Fruit fly (Drosophila melanogaster) Kc167 (cell line): Measurements from ENCODE around the gene Pdp1.

Source experiments
- Myc ChIP-seq: fragments of >200 bp; optimal IDR thresholded peaks from 2 replicates; lab custom pipeline; 2017; ENCODE audit warnings: missing external identifiers
- Sin3A ChIP-seq: fragments of >200 bp; optimal IDR thresholded peaks from 2 replicates; lab custom pipeline; 2018; ENCODE audit warnings: missing external identifiers
- h ChIP-seq: fragments of >200 bp; optimal IDR thresholded peaks from 3 replicates; lab custom pipeline; 2018; ENCODE audit warnings: missing external identifiers
- insv ChIP-seq: fragments of >200 bp; optimal IDR thresholded peaks from 3 replicates; lab custom pipeline; 2018; ENCODE audit warnings: missing external identifiers
- psq ChIP-seq: fragments of >200 bp; optimal IDR thresholded peaks from 2 replicates; lab custom pipeline; 2017; ENCODE audit warnings: missing external identifiers
- ttk ChIP-seq: sonication (Bioruptor generic); optimal IDR thresholded peaks from 2 replicates; lab custom pipeline; 2017; ENCODE audit warnings: missing external identifiers

Pdp1 gene

DNA sequence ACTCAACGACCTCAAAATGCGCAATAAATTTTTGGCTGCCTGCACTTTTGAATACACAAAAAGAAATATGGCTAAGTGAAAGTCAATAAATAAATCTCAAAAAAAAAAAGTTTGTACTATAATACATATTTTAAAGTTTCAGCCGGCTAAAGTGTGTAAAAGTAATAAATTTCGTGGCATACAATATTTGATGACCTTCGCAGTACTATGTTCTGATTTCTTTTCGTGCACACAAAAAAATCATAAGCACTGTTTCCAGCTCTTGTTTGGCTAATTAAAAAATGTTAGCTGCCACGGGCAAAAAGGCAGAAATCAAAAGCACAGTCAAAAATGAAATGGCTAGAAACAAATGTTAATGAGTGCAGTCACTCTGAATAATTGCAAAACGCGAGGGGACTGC is 74.9 kb downstream of the Pdp1 start:
- TF ChIP-seq psq (lab: Kevin White, UChicago) (no peak), Myc (lab: Kevin White, UChicago) (no peak), h (lab: Kevin White, UChicago) (no peak), ttk (no peak), Sin3A (lab: Kevin White, UChicago) (no peak), insv (lab: Kevin White, UChicago) (no peak)

DNA sequence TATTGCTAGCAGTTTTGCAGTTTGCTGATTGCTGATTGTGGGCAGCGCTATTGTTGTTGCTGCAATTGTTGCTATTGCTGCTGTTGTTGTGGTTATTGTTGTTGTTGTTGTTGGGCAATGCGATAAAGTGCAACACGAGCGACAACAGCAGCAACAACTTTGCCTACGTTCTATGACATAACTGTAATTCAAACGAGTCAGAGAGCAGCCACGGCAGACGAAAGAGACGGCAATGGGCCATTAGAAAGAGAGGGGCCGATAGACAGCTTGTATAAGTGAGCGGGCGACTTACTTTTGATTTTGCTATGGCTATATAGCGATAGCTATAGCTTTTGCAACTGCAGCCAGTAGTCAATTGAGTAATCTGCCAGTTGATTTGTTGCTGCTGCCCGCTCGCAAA is 76.9 kb downstream of the Pdp1 start:
- no peak for TF ChIP-seq psq (lab: Kevin White, UChicago)
- no peak for TF ChIP-seq Sin3A (lab: Kevin White, UChicago)
- TF ChIP-seq h (lab: Kevin White, UChicago): no peak
- no peak for TF ChIP-seq Myc (lab: Kevin White, UChicago)
- no peak for TF ChIP-seq ttk
- no peak for TF ChIP-seq insv (lab: Kevin White, UChicago)

DNA sequence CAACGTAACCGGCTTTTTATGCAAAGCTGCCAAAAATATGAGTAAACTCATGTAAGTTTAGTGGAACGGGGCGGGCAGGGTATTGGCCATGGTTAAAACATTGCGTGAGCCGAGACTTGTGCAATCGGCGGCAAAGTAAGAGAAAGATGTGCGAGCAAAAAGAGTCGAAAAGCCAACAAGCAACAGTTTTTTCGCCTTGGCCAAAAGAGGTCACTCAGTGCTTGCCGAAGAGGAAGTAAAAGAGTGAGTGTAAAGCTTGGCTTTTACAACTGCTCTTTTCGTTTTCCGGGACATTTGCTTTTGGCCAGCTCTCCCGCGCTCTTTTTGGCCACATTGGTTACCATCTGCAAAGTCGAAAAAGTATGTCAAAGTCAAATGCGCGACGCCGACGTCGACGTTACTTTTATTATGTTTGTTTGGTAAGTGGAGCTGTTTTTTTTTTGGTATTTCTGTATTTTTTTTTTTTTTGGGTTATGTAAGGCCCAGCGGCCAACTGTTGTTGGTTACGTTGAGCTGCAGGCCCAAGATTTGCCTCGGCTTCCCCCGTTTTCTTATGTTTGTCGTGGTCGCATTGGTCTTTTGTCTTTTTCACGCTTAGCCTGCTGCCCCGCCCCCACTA is 79.3 kb downstream of the Pdp1 start:
- TF ChIP-seq h (lab: Kevin White, UChicago): no peak
- TF ChIP-seq psq (lab: Kevin White, UChicago): no peak
- TF ChIP-seq ttk: no peak
- TF ChIP-seq Myc (lab: Kevin White, UChicago): no peak
- no peak for TF ChIP-seq Sin3A (lab: Kevin White, UChicago)
- no peak for TF ChIP-seq insv (lab: Kevin White, UChicago)

DNA sequence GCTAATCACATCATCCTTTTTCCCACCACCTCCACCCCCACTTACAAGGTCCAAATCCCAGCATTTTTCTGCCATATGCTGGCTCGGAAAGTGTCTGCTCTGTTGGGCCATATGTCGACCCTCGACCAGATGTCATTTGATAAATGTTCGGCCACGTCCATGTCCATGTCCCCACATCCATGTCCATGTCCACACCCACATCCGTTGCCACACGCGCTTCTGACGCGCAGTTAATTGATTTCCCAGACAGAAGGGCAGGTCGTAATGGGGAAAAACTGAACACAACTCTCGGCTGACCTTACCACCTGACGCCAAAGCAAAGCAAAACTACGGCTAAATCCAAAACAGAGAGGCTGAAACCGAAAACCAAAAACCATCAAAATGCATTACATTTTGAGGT is 80.2 kb downstream of the Pdp1 start:
- TF ChIP-seq h (lab: Kevin White, UChicago): no peak
- TF ChIP-seq insv (lab: Kevin White, UChicago): no peak
- TF ChIP-seq Myc (lab: Kevin White, UChicago): no peak
- no peak for TF ChIP-seq psq (lab: Kevin White, UChicago)
- TF ChIP-seq ttk: no peak
- no peak for TF ChIP-seq Sin3A (lab: Kevin White, UChicago)

DNA sequence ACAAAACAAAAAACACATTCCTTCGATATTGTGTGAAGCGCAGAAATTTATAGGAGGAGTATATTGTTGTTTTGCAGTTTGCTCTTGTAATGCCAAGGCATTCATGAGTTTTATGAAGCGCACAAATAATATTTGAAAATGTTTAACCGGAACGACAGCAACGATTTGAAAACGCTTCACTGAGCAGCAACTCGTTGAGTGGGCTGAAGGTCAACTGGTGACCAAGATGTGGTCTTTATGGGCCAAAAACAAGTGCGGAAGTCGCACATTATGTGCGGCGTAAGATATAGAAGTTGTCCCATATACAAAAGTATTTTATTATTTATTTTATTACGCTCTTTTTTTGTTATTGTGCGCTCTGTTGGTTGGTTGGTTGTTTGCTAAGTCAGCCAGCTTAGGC is 80.9 kb downstream of the Pdp1 start:
- no peak for TF ChIP-seq insv (lab: Kevin White, UChicago)

DNA sequence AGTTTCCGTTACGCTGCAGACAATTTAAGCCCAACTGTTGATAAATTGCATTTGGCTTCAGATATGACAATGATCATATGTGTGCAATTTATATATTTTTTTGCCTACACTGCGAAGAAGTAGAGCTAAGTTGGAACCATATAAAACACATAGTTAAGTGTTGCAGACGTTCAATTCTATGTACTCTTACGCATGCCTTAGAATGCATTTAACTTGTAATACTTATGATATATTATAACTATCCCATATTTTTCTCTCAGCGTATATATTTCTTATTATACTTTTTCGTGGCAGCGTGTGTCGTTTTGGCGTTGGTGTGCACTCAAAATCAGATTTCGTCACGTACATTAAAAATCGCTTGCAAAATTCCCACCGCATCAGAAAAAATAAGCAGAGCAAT is 83.8 kb downstream of the Pdp1 start:
- no peak for TF ChIP-seq Sin3A (lab: Kevin White, UChicago)
- TF ChIP-seq insv (lab: Kevin White, UChicago): no peak
- TF ChIP-seq Myc (lab: Kevin White, UChicago): no peak
- TF ChIP-seq psq (lab: Kevin White, UChicago): no peak
- no peak for TF ChIP-seq h (lab: Kevin White, UChicago)
- TF ChIP-seq ttk: no peak

DNA sequence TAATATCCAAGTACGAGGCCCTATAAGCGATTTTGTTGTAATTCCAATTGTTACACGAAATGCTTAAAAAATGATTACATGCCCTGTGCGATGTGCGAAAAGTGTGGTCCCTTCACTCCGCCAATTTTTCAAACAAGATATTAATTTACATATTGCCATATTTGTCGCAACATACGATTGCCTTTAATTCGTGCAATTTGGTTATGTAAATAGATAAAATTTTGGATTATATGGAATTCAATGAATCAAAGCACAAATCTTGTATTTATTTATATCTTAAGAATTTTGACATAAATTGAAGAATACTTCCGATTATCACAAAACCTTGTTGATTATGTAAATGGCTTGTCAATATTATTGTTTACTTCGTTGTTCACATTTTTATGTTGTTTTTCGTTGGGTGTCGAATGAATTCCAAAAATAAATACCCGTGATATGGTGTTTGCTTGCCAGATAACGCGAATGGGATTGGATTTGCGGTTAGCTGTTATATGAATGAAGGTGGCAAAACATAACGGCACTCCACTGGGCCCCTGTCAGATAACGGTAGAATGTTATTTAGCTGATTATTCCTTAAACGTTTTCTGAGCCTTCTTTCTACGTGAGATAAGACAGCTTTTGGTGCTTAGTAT is 85.0 kb downstream of the Pdp1 start:
- no peak for TF ChIP-seq h (lab: Kevin White, UChicago)
- TF ChIP-seq ttk: no peak
- no peak for TF ChIP-seq Sin3A (lab: Kevin White, UChicago)
- TF ChIP-seq Myc (lab: Kevin White, UChicago): no peak
- TF ChIP-seq psq (lab: Kevin White, UChicago): no peak
- no peak for TF ChIP-seq insv (lab: Kevin White, UChicago)

DNA sequence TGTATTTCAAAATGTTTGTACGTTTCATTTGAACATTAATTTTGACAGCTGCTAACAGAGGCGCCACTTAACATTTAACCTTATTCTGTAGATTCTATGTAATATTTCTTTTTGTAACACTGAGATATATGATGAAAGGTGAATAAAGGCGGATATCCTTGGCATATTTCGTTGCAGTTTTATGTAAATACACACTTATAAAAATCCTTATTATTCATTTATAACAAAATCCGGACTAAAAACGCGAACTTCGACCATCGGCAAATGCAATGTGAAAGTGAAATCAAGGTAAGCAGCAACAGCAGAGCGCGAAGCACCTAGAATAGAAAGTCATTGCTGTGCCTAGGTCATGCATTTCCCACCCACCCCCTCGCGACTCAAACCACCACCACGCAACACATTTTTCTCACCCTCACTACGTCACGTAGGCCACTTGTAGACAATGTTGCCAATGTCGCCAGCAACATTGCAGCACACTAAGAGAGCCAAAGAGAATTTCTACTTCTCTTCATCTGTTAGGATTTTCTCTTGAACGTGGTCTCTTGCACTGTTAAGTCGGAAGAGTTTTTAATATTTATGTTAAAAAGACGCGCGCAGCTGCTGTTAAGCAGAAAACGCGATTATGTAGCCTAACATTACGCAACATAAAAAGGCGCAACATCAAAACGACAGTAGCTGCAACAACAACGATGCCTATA is 85.7 kb downstream of the Pdp1 start:
- TF ChIP-seq Sin3A (lab: Kevin White, UChicago): no peak
- TF ChIP-seq psq (lab: Kevin White, UChicago): no peak
- no peak for TF ChIP-seq h (lab: Kevin White, UChicago)
- TF ChIP-seq ttk: no peak
- no peak for TF ChIP-seq Myc (lab: Kevin White, UChicago)
- TF ChIP-seq insv (lab: Kevin White, UChicago): no peak

DNA sequence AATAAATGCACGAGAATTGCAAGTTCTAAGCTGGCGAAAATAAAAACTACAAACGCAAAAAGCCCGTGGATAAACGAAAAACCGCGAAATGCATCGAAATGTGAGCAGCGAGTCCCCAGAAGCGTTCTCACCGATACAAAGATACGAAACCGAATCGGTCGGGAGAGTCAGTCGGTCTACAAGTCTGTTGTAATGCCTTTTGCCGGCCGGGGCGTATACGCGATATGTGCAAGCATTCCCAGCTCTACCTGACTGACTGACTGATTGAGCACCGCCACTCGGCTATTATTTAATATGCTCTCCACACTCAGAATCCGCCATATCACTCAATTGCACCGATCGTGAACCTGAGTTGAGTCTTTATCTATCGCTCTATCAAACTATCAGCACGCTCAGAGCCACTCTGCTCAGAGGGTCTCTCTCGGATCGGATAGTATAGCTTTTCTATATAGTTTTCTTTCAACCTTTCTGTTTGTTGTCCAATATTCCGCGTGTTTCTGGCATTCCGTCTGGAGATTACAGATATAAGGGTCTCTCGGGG is 91.7 kb downstream of the Pdp1 start, which contains the start of gene Clk:
TSS of gene Clk (minus strand) at position 239 of the 541 bp plus-strand sequence.
- no peak for TF ChIP-seq h (lab: Kevin White, UChicago)
- no peak for TF ChIP-seq insv (lab: Kevin White, UChicago)
- TF ChIP-seq Sin3A (lab: Kevin White, UChicago): no peak
- no peak for TF ChIP-seq ttk
- TF ChIP-seq psq (lab: Kevin White, UChicago): no peak
- no peak for TF ChIP-seq Myc (lab: Kevin White, UChicago)

DNA sequence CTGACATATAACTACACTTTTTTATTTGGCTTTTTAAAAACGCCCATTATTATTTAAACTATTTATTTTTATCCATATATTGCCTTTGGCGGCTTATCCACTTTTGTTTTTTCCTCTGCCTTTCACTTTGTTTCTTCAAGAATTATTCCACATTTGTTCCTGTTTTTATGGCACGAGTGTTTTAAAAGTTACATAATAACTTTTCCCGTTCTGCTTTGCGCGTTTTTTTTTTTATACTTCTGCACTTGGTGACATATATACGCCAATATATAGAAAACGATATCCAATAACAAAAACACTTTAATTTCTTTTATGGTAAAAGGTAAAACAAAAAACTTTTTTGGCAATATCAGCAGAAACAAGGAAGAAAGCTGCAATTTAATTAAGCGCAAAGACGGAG is 92.5 kb downstream of the Pdp1 start:
- TF ChIP-seq h (lab: Kevin White, UChicago): no peak
- no peak for TF ChIP-seq insv (lab: Kevin White, UChicago)

DNA sequence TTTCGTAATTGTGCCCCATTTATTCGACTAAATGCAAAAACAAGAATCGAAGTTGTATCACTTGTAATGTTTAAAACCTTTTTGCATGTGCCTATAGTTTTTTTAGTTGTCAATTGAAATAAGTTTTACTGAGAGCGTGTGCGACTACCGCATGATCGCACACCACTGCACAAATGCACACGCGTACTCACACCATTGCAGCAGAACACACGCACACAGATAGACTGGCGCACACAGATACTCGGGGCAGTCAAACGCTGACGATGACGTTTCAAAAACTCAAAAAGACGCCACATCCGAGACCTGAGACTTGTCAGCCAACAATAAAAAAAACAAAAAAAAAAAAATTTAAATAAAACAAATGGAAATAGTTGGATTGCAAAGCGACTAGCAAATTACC is 93.6 kb downstream of the Pdp1 start:
- TF ChIP-seq Sin3A (lab: Kevin White, UChicago) (no peak), h (lab: Kevin White, UChicago) (no peak), Myc (lab: Kevin White, UChicago) (no peak), ttk (no peak), psq (lab: Kevin White, UChicago) (no peak), insv (lab: Kevin White, UChicago) (no peak)
